Fruit fly (Drosophila melanogaster) whole organism, embryonic: ENCODE measurements around the gene Mrgn1.

Source experiments
- BtbVII ChIP-seq: fragments of 200-800 bp; sonication (Bioruptor generic); optimal IDR thresholded peaks from 3 replicates; lab custom pipeline; 2017; ENCODE audit warnings: missing biosample characterization, mild to moderate bottlenecking, missing genetic modification characterization
- CG10431 ChIP-seq: fragments of 200-800 bp; sonication (Bioruptor generic); optimal IDR thresholded peaks from 3 replicates; lab custom pipeline; 2018; ENCODE audit warnings: missing biosample characterization, mild to moderate bottlenecking, missing genetic modification characterization
- CG11560 ChIP-seq: fragments of 200-800 bp; sonication (Bioruptor generic); IDR thresholded peaks from 3 replicates; pipeline ENCODE4 v1.3.6; 2022; ENCODE audit warnings: missing biosample characterization, missing genetic modification characterization
- CG12769 ChIP-seq: fragments of 200-800 bp; sonication (Bioruptor generic); optimal IDR thresholded peaks from 2 replicates; lab custom pipeline; 2019; ENCODE audit warnings: missing biosample characterization, mild to moderate bottlenecking, missing genetic modification characterization, moderate library complexity
- CG15601 ChIP-seq: fragments of 200-800 bp; sonication (Bioruptor generic); optimal IDR thresholded peaks from 3 replicates; lab custom pipeline; 2019; ENCODE audit warnings: missing biosample characterization, mild to moderate bottlenecking, missing genetic modification characterization, moderate library complexity
- CG17829 ChIP-seq: fragments of 200-800 bp; optimal IDR thresholded peaks from 2 replicates; lab custom pipeline; 2019; ENCODE audit warnings: missing biosample characterization, mild to moderate bottlenecking, missing genetic modification characterization, moderate library complexity
- CG4707 ChIP-seq: fragments of 200-800 bp; sonication (Bioruptor generic); optimal IDR thresholded peaks from 2 replicates; lab custom pipeline; 2018; ENCODE audit warnings: missing biosample characterization, mild to moderate bottlenecking, missing genetic modification characterization, moderate library complexity
- CG7745 ChIP-seq: fragments of 200-800 bp; sonication (Bioruptor generic); optimal IDR thresholded peaks from 2 replicates; lab custom pipeline; 2018; ENCODE audit warnings: missing biosample characterization, mild to moderate bottlenecking, missing genetic modification characterization, moderate library complexity
- CG8281 ChIP-seq: fragments of 200-800 bp; sonication (Bioruptor generic); optimal IDR thresholded peaks from 2 replicates; lab custom pipeline; 2018; ENCODE audit warnings: missing biosample characterization, mild to moderate bottlenecking, missing genetic modification characterization, moderate library complexity
- CG8924 ChIP-seq: fragments of 200-800 bp; optimal IDR thresholded peaks from 3 replicates; lab custom pipeline; 2019; ENCODE audit warnings: missing biosample characterization, mild to moderate bottlenecking, missing genetic modification characterization, moderate library complexity
- CG9932 ChIP-seq: fragments of 200-800 bp; sonication (Bioruptor generic); IDR thresholded peaks from 2 replicates; pipeline ENCODE4 v1.3.6; 2022; ENCODE audit warnings: missing biosample characterization, missing genetic modification characterization
- Dbx ChIP-seq: fragments of 200-800 bp; sonication (Bioruptor generic); IDR thresholded peaks from 3 replicates; pipeline ENCODE4 v1.3.6; 2022; ENCODE audit warnings: missing biosample characterization, missing genetic modification characterization
- Dek ChIP-seq: fragments of 200-800 bp; sonication (Bioruptor generic); optimal IDR thresholded peaks from 3 replicates; lab custom pipeline; 2019; ENCODE audit warnings: missing biosample characterization, mild to moderate bottlenecking, missing genetic modification characterization, moderate library complexity
- Dfd ChIP-seq, 2 experiments: fragments of >200 bp; optimal IDR thresholded peaks; 2 replicates each; lab custom pipeline; 2017; ENCODE audit warnings: missing biosample characterization in 2 of 2, missing genetic modification characterization in 2 of 2
- Drgx ChIP-seq: fragments of 200-800 bp; sonication (Bioruptor generic); IDR thresholded peaks from 2 replicates; pipeline ENCODE4 v1.3.6; 2022; ENCODE audit warnings: missing biosample characterization, missing genetic modification characterization
- Elba2 ChIP-seq: fragments of 200-800 bp; sonication (Bioruptor generic); optimal IDR thresholded peaks from 3 replicates; lab custom pipeline; 2016; ENCODE audit warnings: missing biosample characterization, missing genetic modification characterization
- Ets97D ChIP-seq: fragments of 200-800 bp; sonication (Bioruptor generic); optimal IDR thresholded peaks from 3 replicates; lab custom pipeline; 2016; ENCODE audit warnings: missing biosample characterization, missing genetic modification characterization
- HLH54F ChIP-seq: fragments of 200-800 bp; sonication (Bioruptor generic); optimal IDR thresholded peaks from 3 replicates; lab custom pipeline; 2016; ENCODE audit warnings: missing biosample characterization, missing genetic modification characterization
- Hey ChIP-seq: fragments of 200-800 bp; sonication (Bioruptor generic); optimal IDR thresholded peaks from 3 replicates; lab custom pipeline; 2018; ENCODE audit warnings: missing biosample characterization, mild to moderate bottlenecking, missing genetic modification characterization
- Hmx ChIP-seq: fragments of 200-800 bp; sonication (Bioruptor generic); optimal IDR thresholded peaks from 2 replicates; lab custom pipeline; 2016; ENCODE audit warnings: missing biosample characterization, missing genetic modification characterization
- Lpt ChIP-seq: fragments of >200 bp; optimal IDR thresholded peaks from 2 replicates; lab custom pipeline; 2018; ENCODE audit warnings: missing biosample characterization, missing genetic modification characterization
- NC2β ChIP-seq: fragments of 200-800 bp; sonication (Bioruptor generic); optimal IDR thresholded peaks from 2 replicates; lab custom pipeline; 2016; ENCODE audit warnings: missing biosample characterization, missing genetic modification characterization
- Nf-YB ChIP-seq: fragments of 200-800 bp; sonication (Bioruptor generic); optimal IDR thresholded peaks from 3 replicates; lab custom pipeline; 2019; ENCODE audit warnings: missing biosample characterization, mild to moderate bottlenecking, missing genetic modification characterization, moderate library complexity
- Pdp1 ChIP-seq, 2 experiments: fragments of 200-800 bp; sonication (Bioruptor generic); optimal IDR thresholded peaks; 3 replicates each; lab custom pipeline; 2016; ENCODE audit warnings: missing biosample characterization in 2 of 2, missing genetic modification characterization in 2 of 2, mild to moderate bottlenecking in 1 of 2, moderate library complexity in 1 of 2
- Scr ChIP-seq: fragments of 200-800 bp; sonication (Bioruptor generic); IDR thresholded peaks from 2 replicates; pipeline ENCODE4 v1.3.6; 2022; ENCODE audit warnings: missing biosample characterization, missing genetic modification characterization; ENCODE audit not compliant: partially characterized antibody
- Xrp1 ChIP-seq: fragments of 200-800 bp; sonication (Bioruptor generic); IDR thresholded peaks from 2 replicates; pipeline ENCODE4 v1.3.6; 2022; ENCODE audit warnings: missing biosample characterization, missing genetic modification characterization
- abd-A ChIP-seq: fragments of 200-800 bp; sonication (Bioruptor generic); optimal IDR thresholded peaks from 3 replicates; lab custom pipeline; 2019; ENCODE audit warnings: missing biosample characterization, mild to moderate bottlenecking, missing genetic modification characterization, moderate library complexity
- ac ChIP-seq: fragments of 200-800 bp; sonication (Bioruptor generic); optimal IDR thresholded peaks from 3 replicates; lab custom pipeline; 2017; ENCODE audit warnings: missing biosample characterization, mild to moderate bottlenecking, missing genetic modification characterization
- br ChIP-seq: fragments of >200 bp; optimal IDR thresholded peaks from 2 replicates; lab custom pipeline; 2017
- bsh ChIP-seq, 2 experiments: fragments of 200-800 bp; sonication (Bioruptor generic); optimal IDR thresholded peaks; 2 replicates each; lab custom pipeline; 2017 to 2018; ENCODE audit warnings: mild to moderate bottlenecking in 2 of 2, missing biosample characterization in 2 of 2, missing genetic modification characterization in 2 of 2, moderate library complexity in 1 of 2
- btn ChIP-seq: fragments of 200-800 bp; sonication (Bioruptor generic); optimal IDR thresholded peaks from 2 replicates; lab custom pipeline; 2016; ENCODE audit warnings: missing biosample characterization, missing genetic modification characterization
- cad ChIP-seq: fragments of >200 bp; optimal IDR thresholded peaks from 2 replicates; lab custom pipeline; 2017; ENCODE audit warnings: missing biosample characterization, missing genetic modification characterization
- chinmo ChIP-seq: fragments of 200-800 bp; sonication (Bioruptor generic); IDR thresholded peaks from 4 replicates; pipeline ENCODE4 v1.3.6; 2022; ENCODE audit warnings: missing biosample characterization, missing genetic modification characterization; ENCODE audit not compliant: partially characterized antibody
- dati ChIP-seq: fragments of 200-800 bp; sonication (Bioruptor generic); IDR thresholded peaks from 2 replicates; pipeline ENCODE4 v1.3.6; 2022; ENCODE audit warnings: missing biosample characterization, missing genetic modification characterization
- dimm ChIP-seq: fragments of 200-800 bp; sonication (Bioruptor generic); IDR thresholded peaks from 2 replicates; pipeline ENCODE4 v1.3.6; 2022; ENCODE audit warnings: missing biosample characterization, missing genetic modification characterization
- grau ChIP-seq: fragments of 200-800 bp; optimal IDR thresholded peaks from 3 replicates; lab custom pipeline; 2019; ENCODE audit warnings: missing biosample characterization, mild to moderate bottlenecking, missing genetic modification characterization, moderate library complexity
- gt ChIP-seq: fragments of 200-800 bp; sonication (Bioruptor generic); IDR thresholded peaks from 2 replicates; pipeline ENCODE4 v1.3.6; 2022; ENCODE audit warnings: missing biosample characterization, missing genetic modification characterization
- hkb ChIP-seq, 2 experiments: fragments of 200-800 bp in 1 of 2; fragments of >200 bp in 1 of 2; sonication (Bioruptor generic) in 1 of 2; IDR thresholded peaks in 1 of 2; optimal IDR thresholded peaks in 1 of 2; 2 replicates each; pipeline versions ENCODE4 v1.3.6 to Lab custom; 2017 to 2022; ENCODE audit warnings: missing biosample characterization in 1 of 2, missing genetic modification characterization in 1 of 2
- inv ChIP-seq: fragments of 200-800 bp; sonication (Bioruptor generic); IDR thresholded peaks from 2 replicates; pipeline ENCODE4 v1.3.6; 2022; ENCODE audit warnings: missing biosample characterization, missing genetic modification characterization; ENCODE audit not compliant: partially characterized antibody
- nerfin-1 ChIP-seq: fragments of 200-800 bp; sonication (Bioruptor generic); optimal IDR thresholded peaks from 3 replicates; lab custom pipeline; 2019; ENCODE audit warnings: missing biosample characterization, mild to moderate bottlenecking, missing genetic modification characterization, moderate library complexity
- pb ChIP-seq: fragments of 200-800 bp; sonication (Bioruptor generic); optimal IDR thresholded peaks from 3 replicates; lab custom pipeline; 2016; ENCODE audit warnings: missing biosample characterization, missing genetic modification characterization
- prd ChIP-seq, 3 experiments: fragments of >200 bp in 2 of 3; fragments of 200-800 bp in 1 of 3; sonication (Bioruptor generic) in 1 of 3; optimal IDR thresholded peaks in 2 of 3; IDR thresholded peaks in 1 of 3; 2 replicates in 2 of 3; 3 replicates in 1 of 3; pipeline versions ENCODE4 v1.3.6 to Lab custom; 2017 to 2022; ENCODE audit warnings: missing biosample characterization in 1 of 3, missing genetic modification characterization in 1 of 3
- salm ChIP-seq: fragments of 200-800 bp; sonication (Bioruptor generic); optimal IDR thresholded peaks from 2 replicates; lab custom pipeline; 2018; ENCODE audit warnings: missing biosample characterization, mild to moderate bottlenecking, missing genetic modification characterization
- sc ChIP-seq, 3 experiments: fragments of >200 bp in 2 of 3; fragments of 200-800 bp in 1 of 3; sonication (Bioruptor generic) in 1 of 3; optimal IDR thresholded peaks; 2 replicates in 2 of 3; 3 replicates in 1 of 3; lab custom pipeline; 2017; ENCODE audit warnings: mild to moderate bottlenecking in 1 of 3, missing biosample characterization in 1 of 3, missing genetic modification characterization in 1 of 3, missing genetic modification reagents in 1 of 3
- sens ChIP-seq: fragments of 200-800 bp; sonication (Bioruptor generic); peaks from one replicate; lab custom pipeline; 2016; ENCODE audit warnings: missing biosample characterization, missing genetic modification characterization
- slp2 ChIP-seq: fragments of 200-800 bp; sonication (Bioruptor generic); optimal IDR thresholded peaks from 2 replicates; lab custom pipeline; 2016; ENCODE audit warnings: missing biosample characterization, missing genetic modification characterization
- tin ChIP-seq: fragments of 200-800 bp; sonication (Bioruptor generic); optimal IDR thresholded peaks from 3 replicates; lab custom pipeline; 2016; ENCODE audit warnings: missing biosample characterization, missing genetic modification characterization
- unc-4 ChIP-seq: fragments of 200-800 bp; sonication (Bioruptor generic); IDR thresholded peaks from 2 replicates; pipeline ENCODE4 v1.3.6; 2022; ENCODE audit warnings: missing biosample characterization, missing genetic modification characterization; ENCODE audit not compliant: partially characterized antibody
- vfl ChIP-seq: fragments of 200-800 bp; sonication (Bioruptor generic); optimal IDR thresholded peaks from 2 replicates; lab custom pipeline; 2016; ENCODE audit warnings: missing biosample characterization, missing genetic modification characterization
- wek ChIP-seq: fragments of 200-800 bp; sonication (Bioruptor generic); optimal IDR thresholded peaks from 3 replicates; lab custom pipeline; 2018; ENCODE audit warnings: missing biosample characterization, mild to moderate bottlenecking, missing genetic modification characterization, moderate library complexity
- yki ChIP-seq: fragments of >200 bp; optimal IDR thresholded peaks from 3 replicates; lab custom pipeline; 2018

Gene Mrgn1

dm6 chrX:13747052-13747451, 25.3 kb upstream of the Mrgn1 start (continued):
- TF ChIP-seq pb (no peak), cad (GFP tag; lab: Kevin White, UChicago) (peak; percentile 8), CG11560 (tag; lab: Robert Waterston, UW) (no peak), br (no peak), Pdp1 (GFP tag; optimal IDR thresholded peaks at IDR 0.05; lab: Kevin White, UChicago) (peak in 1 of 2 experiments; percentile 69), wek (GFP tag; lab: Kevin White, UChicago) (no peak), Dfd (GFP tag; optimal IDR thresholded peaks at IDR 0.05; lab: Kevin White, UChicago) (no peak), vfl (GFP tag; lab: Kevin White, UChicago) (no peak), HLH54F (GFP tag; lab: Kevin White, UChicago) (no peak), CG8281 (no peak), Elba2 (no peak), nerfin-1 (tag; lab: Kevin White, UChicago) (no peak), BtbVII (no peak), Lpt (GFP tag; lab: Kevin White, UChicago) (no peak), unc-4 (no peak), bsh (GFP tag; optimal IDR thresholded peaks at IDR 0.05; lab: Kevin White, UChicago) (no peak), gt (GFP tag; lab: Robert Waterston, UW) (no peak), salm (tag; lab: Kevin White, UChicago) (no peak), CG4707 (no peak), yki (lab: Kevin White, UChicago) (peak; percentile 60), NC2β (GFP tag; lab: Kevin White, UChicago) (no peak), Dek (tag; lab: Kevin White, UChicago) (no peak), CG12769 (tag; lab: Kevin White, UChicago) (no peak), Ets97D (GFP tag; lab: Kevin White, UChicago) (no peak), sc (optimal IDR thresholded peaks at IDR 0.05; lab: Kevin White, UChicago) (no peak), sc (GFP tag; optimal IDR thresholded peaks at IDR 0.05; lab: Kevin White, UChicago) (no peak), Hmx (GFP tag; lab: Kevin White, UChicago) (no peak), slp2 (GFP tag; lab: Kevin White, UChicago) (no peak), Dbx (GFP tag; lab: Robert Waterston, UW) (no peak), Hey (tag; lab: Kevin White, UChicago) (no peak), dati (GFP tag; lab: Robert Waterston, UW) (no peak), Xrp1 (GFP tag; lab: Robert Waterston, UW) (no peak), ac (GFP tag; lab: Kevin White, UChicago) (no peak), sens (GFP tag; lab: Kevin White, UChicago) (peak; percentile 47), CG10431 (GFP tag; lab: Kevin White, UChicago) (no peak), CG9932 (GFP tag; lab: Robert Waterston, UW) (no peak), btn (GFP tag; lab: Kevin White, UChicago) (no peak), tin (GFP tag; lab: Kevin White, UChicago) (no peak), Drgx (GFP tag; lab: Robert Waterston, UW) (peak; percentile 62), inv (GFP tag; lab: Robert Waterston, UW) (no peak)

dm6 chrX:13744599-13745052, 22.8 kb upstream of the Mrgn1 start, which contains the start of gene Grip91:
TSS of gene Grip91 (minus strand) at chrX:13744683.
- peak; percentile 35 for TF ChIP-seq CG8924
- TF ChIP-seq CG17829, result peak; percentile 33
- TF ChIP-seq bsh (GFP tag; optimal IDR thresholded peaks at IDR 0.05; lab: Kevin White, UChicago), result no peak
- TF ChIP-seq Nf-YB (GFP tag; lab: Kevin White, UChicago), result peak; percentile 15
- peak; percentile 95 for TF ChIP-seq hkb (optimal IDR thresholded peaks at IDR 0.05; lab: Kevin White, UChicago)
- TF ChIP-seq hkb (GFP tag; IDR thresholded peaks at IDR 0.05; lab: Robert Waterston, UW), result no peak
- TF ChIP-seq dimm, result no peak
- peak in 1 of 2 experiments; percentile 36 for TF ChIP-seq Pdp1 (GFP tag; optimal IDR thresholded peaks at IDR 0.05; lab: Kevin White, UChicago)
- TF ChIP-seq CG7745 (tag; lab: Kevin White, UChicago), result no peak
- no peak for TF ChIP-seq CG15601 (tag; lab: Kevin White, UChicago)
- peak; percentile 48; the same call in 1 of the 2 replicates for TF ChIP-seq Scr (GFP tag; lab: Robert Waterston, UW)
- TF ChIP-seq gt (GFP tag; lab: Robert Waterston, UW), result no peak
- peak; percentile 6 for TF ChIP-seq grau (tag; lab: Kevin White, UChicago)
- 0 out of 4 replicates have a peak, but pooled peaks have one; percentile 45 for TF ChIP-seq chinmo (GFP tag; lab: Robert Waterston, UW)
- no peak for TF ChIP-seq abd-A (tag; lab: Kevin White, UChicago)
- TF ChIP-seq prd (optimal IDR thresholded peaks at IDR 0.05; lab: Kevin White, UChicago), result no peak
- no peak for TF ChIP-seq prd (GFP tag; IDR thresholded peaks at IDR 0.05; lab: Robert Waterston, UW)
